Fruit fly (Drosophila melanogaster) ovary, adult (tissue): Measurements from ENCODE around the gene Muc68E.

ENCODE experiments used
- CG17801 ChIP-seq: fragments of 200-800 bp; optimal IDR thresholded peaks from 2 replicates; lab custom pipeline; 2019; ENCODE audit warnings: missing biosample characterization, mild to moderate bottlenecking, missing genetic modification characterization, moderate library complexity; ENCODE audit not compliant: partially characterized antibody

Muc68E gene

DNA sequence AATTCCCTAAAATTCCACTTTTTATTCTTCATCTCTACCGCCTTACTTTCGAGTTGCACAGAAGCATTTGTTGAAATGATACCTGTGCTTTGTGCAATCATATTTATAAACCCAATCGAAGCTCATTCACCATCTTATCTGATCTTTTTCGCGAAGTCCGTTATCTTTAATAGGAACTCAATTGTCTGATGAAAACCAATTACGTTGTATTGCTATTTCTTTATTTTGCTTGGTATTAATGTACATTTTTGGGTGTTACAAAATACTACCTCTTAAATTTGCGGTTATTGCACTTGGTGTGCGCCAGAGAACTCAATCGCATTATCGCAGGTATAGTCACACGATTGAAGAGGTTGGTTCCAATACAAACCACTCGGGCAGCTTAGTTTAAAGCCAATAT lies at the start of gene Muc68E:
Gene Muc68E (minus strand): TSS at position 101 of the 400 bp plus-strand sequence.
- TF ChIP-seq CG17801 (GFP tag; lab: Kevin White, UChicago): no peak

DNA sequence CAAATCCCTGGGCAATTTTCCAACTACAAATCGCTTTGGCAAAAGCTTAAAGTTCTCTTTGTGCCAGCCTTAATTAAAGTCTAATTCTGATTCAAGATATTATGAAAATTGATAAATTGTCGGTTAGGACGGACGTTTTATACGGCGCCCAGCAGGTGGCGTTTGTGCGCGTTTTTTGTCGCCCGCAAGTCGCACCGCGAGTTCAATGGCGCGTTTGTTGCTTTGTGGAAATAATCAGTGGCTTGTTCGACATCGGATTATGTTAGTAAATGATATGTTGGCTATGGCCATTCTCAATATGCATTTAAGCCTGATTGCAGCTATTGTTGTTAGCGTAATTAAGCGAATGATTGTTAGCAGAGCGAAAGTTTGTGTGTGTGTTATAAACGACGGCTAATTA lies 49.1 kb upstream of the Muc68E start:
- no peak for TF ChIP-seq CG17801 (GFP tag; lab: Kevin White, UChicago)

DNA sequence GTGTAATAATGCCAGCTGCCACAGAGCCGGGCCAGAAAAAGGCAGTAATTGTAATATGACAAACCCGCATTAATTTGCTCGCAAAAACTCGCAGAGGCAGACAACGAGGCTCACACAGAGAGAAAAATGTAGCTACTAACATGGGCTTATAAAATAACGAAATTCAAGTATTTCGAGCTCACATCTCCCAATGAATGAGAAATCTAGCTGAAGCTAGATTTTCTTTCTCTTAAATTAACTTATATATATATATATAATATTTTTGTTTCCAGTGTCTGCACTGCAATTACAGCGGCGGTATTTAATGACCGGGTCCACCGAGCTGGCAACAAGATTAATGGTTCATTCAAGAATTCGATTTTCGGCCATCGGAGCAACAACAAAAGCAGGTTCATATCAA lies 43.4 kb upstream of the Muc68E start:
- no peak for TF ChIP-seq CG17801 (GFP tag; lab: Kevin White, UChicago)

DNA sequence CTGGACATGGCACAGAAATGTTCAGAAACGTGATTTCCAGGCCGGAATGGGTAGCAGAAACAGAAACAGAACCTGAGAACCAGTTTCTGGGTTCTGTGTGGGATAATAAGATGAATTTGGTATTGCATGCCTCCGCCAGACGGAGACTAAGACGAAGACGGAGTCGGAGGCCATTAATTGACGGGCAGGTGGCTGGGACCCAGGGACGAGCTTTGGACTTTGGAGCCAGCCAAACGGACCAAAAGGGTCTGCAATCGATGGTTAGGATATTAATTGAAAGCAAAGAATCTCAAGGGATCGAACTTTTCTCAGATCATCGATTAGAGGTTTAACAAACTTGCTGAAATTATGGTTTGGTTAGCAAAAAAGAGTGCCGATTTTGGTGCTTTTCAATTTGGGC lies 41.5 kb upstream of the Muc68E start:
- TF ChIP-seq CG17801 (GFP tag; lab: Kevin White, UChicago): no peak

DNA sequence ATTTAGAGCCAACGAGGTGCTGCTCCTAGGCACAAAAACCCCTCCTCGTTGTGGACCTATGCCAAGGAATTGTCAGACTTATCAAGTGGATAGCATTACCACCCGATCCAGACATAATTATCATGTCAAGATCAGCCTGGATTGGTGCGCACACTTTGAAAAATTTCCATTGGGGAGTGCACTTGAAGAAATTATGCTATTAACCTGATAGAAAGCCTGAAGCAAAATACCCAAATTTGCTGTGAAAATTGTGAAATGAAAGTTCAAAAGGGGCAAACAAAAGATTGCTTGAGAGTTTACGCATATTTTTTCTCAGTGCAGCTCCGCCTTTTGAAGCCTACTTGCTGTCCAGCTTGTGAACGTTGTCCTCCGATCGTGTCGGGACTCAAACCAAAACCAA lies 40.9 kb upstream of the Muc68E start:
- TF ChIP-seq CG17801 (GFP tag; lab: Kevin White, UChicago): no peak

DNA sequence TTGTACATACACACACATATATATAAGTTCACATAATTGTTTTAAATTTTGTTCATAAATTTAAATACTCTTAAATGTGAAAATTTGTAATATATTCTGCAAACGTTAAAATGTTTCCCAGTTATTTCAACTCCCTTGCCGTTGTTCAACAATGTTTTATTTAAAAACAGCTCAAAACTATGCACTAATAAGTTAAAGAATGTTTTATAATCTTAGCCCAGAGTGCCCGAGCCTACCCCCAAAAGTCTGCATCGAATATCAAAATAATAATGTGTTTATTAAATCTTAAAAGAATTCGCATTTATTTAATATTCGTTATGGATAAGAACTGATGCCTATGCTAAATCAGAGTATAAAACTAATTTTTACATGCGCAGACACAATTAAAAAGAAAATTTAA lies 35.2 kb upstream of the Muc68E start:
- no peak for TF ChIP-seq CG17801 (GFP tag; lab: Kevin White, UChicago)

DNA sequence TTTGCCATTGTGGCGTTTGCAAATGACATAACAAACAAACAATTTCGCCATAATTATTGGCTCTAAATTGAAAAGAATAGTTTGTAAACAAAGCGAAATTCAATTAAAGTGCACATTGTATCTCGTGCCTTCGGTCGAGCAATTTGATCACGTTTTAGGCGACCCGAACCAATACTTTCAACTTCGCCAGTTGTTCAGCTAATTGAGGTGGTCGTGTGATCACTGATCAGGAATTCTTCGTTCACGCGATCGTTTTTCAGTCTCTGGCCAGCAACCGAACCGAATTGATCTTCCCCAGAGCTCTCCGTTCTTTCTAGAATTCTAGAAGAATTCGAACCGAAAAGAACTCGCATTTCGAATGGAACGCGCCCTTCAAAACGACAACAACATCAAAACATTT lies 31.4 kb upstream of the Muc68E start:
- TF ChIP-seq CG17801 (GFP tag; lab: Kevin White, UChicago): no peak

DNA sequence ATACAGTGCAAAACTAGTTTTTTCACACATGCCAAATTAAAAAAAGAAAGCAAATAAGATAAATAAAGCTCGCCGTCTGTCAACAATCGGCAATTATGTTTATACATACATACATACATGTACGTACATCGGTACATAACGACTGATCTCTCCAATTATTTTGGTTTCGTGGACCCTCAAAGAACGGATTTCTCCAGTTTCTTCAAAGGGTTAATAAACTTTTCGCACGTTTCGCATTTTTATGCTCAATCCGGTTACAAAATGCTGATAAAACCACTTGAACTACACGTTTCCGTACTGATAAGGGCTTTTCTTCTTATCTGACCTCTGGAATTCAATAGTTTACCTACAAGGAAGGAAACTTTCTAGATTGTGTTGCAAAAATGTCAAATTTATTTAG lies 30.7 kb upstream of the Muc68E start:
- TF ChIP-seq CG17801 (GFP tag; lab: Kevin White, UChicago): no peak

DNA sequence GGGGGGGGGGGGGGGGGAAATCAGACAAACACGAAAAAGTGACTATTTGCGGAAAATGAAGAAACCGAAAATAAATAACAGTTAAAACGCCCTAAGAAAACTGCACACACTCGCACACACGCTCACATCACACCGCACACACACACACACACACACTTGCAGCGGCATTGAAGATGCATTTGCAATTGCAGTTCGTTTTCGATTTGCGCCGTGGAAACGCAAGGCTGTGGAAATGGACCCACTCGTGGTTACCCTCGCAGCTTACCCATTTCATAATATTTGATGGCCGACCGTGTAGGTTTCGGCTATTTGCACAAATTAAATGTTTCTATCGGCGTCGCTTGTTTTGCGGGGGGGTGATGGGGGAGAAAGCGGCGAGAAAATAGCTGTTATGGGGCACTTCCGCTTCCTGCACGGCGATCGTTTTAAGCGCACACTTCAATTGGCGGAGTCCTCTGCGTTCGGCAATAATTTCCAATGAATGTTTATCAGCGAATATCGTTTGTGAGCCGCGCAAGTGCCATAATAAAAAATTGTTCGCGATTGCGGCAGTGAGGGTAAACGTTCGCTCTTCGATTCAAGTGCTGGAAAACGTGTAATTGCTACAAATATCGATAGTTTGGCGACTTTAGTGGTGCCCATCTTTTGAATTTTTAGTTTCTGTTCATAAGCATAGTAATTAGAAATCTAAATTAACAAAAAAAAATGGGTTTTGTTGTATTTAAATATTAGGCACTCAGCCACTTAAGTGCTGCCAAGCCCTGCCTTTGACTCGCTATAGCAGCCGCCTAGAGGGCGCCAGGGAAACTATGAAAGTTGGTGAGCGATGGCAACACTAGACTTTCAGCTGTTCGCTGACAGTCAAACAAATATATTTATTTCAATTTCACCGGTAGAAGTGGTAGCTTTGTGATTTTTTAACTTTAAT lies 29.8 kb upstream of the Muc68E start, which contains the start of the genes Pop2 and CG6928:
Gene Pop2 (minus strand): TSS at position 595 of the 928 bp plus-strand sequence.
Gene CG6928 (plus strand): TSS at position 835 of the 928 bp plus-strand sequence.
- peak; percentile 44 for TF ChIP-seq CG17801 (GFP tag; lab: Kevin White, UChicago)

DNA sequence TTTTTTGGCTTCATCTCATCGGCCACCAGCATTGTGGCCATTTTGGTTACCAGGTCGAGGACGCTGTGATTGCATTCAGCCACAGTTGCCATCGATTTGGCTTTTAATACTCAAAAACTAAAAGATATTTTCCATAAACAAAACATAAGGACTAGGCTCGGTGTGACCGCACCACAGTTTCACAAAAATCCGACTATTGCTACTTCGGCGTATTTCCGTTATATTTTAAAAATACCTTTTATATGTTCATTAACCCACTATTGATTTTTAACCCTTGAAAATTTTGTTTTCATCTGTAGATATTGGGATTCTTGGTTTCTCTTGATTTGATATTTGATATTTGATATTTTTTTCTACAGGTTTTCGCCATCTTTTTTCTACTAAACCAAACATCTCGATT lies 25.2 kb upstream of the Muc68E start, which contains the start of gene Grip163:
Gene Grip163 (minus strand): TSS at position 180 of the 400 bp plus-strand sequence.
- TF ChIP-seq CG17801 (GFP tag; lab: Kevin White, UChicago): no peak

DNA sequence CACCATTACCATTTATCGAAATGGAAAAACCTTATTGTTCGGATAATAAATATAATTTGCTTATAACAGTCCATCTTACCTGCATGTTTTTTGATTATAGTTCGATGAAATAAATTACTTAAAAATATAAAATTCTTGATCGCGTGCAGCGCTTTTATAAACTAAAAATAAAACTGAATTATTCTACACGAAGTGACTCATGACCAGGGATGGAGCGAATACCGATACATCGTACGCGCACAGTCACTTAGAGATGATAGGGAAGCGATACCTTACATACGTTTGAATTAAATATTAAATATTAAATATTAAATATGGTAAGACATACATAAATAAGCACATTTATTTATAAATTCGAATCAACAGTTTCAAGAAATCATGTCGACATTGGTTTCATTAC lies 20.2 kb upstream of the Muc68E start, which contains the start of gene viaf:
Gene viaf (minus strand): TSS at position 220 of the 400 bp plus-strand sequence.
- peak; percentile 68 for TF ChIP-seq CG17801 (GFP tag; lab: Kevin White, UChicago)

DNA sequence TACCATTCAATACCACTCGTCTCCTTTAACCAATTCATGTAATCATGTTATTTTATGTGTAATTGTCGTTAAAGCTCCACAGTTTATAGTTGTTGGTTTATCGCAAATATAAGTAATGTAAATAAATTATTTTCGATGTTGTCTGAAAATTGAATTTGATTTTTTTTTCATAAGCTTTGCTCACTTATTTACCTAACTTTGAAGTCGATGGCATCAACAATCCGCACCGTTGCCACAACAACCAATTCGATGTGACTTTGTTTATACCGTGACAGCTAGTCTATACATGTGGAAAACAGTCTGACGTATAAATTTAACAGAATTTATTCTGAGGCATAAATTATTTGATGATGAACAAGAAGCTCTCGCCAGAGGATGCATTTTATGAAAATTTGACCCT lies 17.7 kb upstream of the Muc68E start, which contains the start of gene CG6931:
Gene CG6931 (plus strand): TSS at position 301 of the 400 bp plus-strand sequence.
- TF ChIP-seq CG17801 (GFP tag; lab: Kevin White, UChicago): no peak

DNA sequence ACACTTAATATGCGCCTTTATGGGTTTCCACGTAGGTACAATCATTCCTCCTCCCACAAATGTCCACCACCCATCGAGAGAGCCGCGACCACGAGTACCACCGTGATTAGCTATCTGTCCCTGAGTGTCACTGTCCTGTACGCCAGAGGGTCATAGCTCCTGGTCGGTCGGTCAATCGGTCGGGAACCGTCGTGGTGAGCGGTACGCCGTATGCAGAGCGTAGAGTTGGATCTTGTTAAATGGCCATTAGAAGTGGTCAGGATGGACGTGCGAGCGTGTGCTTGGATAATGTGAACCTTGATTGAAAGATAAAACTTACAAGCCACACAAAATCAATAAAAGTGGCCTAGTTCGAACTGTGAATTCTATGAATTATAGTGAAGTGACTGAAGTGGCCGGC lies 11.8 kb upstream of the Muc68E start, which contains the start of gene CG6938:
Gene CG6938 (plus strand): TSS at position 301 of the 400 bp plus-strand sequence.
- TF ChIP-seq CG17801 (GFP tag; lab: Kevin White, UChicago): no peak

DNA sequence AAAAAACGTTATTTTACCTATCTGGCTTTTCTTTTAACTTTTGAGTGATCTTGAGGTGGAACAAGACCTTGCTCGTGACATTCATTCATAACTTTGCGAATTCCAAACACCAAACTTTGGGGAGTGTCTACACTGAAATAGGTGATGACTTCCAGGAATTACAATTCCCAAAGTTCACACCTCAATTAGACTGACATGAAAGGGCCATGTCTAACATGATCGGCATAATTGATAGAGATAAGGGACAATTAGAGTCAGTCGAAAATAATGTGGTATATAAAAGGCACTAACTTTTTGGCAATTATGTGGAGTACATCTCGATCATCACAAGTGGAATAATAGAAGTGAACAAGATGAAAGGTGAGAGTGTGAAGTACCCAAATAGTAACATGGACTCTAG lies 3.0 kb upstream of the Muc68E start, which contains the start of gene CG43896:
Gene CG43896 (plus strand): TSS at position 301 of the 400 bp plus-strand sequence.
- no peak for TF ChIP-seq CG17801 (GFP tag; lab: Kevin White, UChicago)

DNA sequence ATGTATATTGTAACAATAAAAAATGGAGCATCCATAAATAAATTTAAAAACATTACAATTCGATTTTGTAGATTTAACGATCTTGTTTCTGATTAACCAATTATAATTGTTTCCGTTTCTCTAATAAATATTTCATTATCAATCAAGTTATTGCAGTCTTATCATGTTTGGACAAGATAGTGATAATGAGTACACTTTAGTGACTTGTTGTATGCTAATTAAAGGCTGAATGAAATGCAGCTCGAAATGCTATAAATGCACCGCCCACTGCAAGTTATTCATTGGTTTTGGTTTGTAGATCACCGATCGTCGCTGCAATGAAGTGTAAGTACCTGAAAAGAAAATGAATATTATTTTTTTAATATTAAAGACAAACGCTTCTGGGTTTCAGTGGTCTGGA lies 1.8 kb upstream of the Muc68E start, which contains the start of gene CG14125:
Gene CG14125 (plus strand): TSS at position 301 of the 400 bp plus-strand sequence.
- no peak for TF ChIP-seq CG17801 (GFP tag; lab: Kevin White, UChicago)
